Worm (Caenorhabditis elegans) whole organism, young adult: ENCODE measurements around the gene nlp-69.

Source experiments
- B0019.2 ChIP-seq: fragments of 200-800 bp; sonication (Bioruptor generic); conservative IDR thresholded peaks from 2 replicates; pipeline ENCODE4 v1.3.6; 2022; ENCODE audit warnings: missing genetic modification reagents, missing genetic modification characterization, missing compliant biosample characterization
- C06A6.2 ChIP-seq: fragments of 200-800 bp; sonication (Bioruptor generic); conservative IDR thresholded peaks from 2 replicates; pipeline ENCODE4 v1.3.6; 2022; ENCODE audit warnings: missing genetic modification characterization, missing compliant biosample characterization
- D2030.7 ChIP-seq: fragments of 200-800 bp; sonication (Bioruptor generic); IDR thresholded peaks from 2 replicates; pipeline ENCODE4 v1.3.6; 2022; ENCODE audit warnings: missing genetic modification reagents, missing genetic modification characterization, missing compliant biosample characterization
- F10E7.11 ChIP-seq: sonication (generic microtip); optimal IDR thresholded peaks from 2 replicates; lab custom pipeline; 2017; ENCODE audit warnings: mild to moderate bottlenecking, missing genetic modification characterization, moderate library complexity, missing compliant biosample characterization
- F23B12.7 ChIP-seq: sonication (generic microtip); optimal IDR thresholded peaks from 2 replicates; lab custom pipeline; 2017; ENCODE audit warnings: missing genetic modification characterization, mild to moderate bottlenecking, missing compliant biosample characterization, antibody characterized with exemption, moderate library complexity; ENCODE audit not compliant: insufficient read depth
- F49E8.2 ChIP-seq: sonication (generic microtip); optimal IDR thresholded peaks from 3 replicates; lab custom pipeline; 2017; ENCODE audit warnings: missing genetic modification characterization, mild to moderate bottlenecking, missing compliant biosample characterization, antibody characterized with exemption, moderate library complexity; ENCODE audit not compliant: insufficient read depth
- F57C9.4 ChIP-seq: sonication (generic microtip); optimal IDR thresholded peaks from 2 replicates; lab custom pipeline; 2017; ENCODE audit warnings: mild to moderate bottlenecking, missing genetic modification characterization, missing compliant biosample characterization
- Y67H2A.10 ChIP-seq: fragments of 200-800 bp; sonication (Bioruptor generic); conservative IDR thresholded peaks from 2 replicates; pipeline ENCODE4 v1.3.6; 2022; ENCODE audit warnings: missing genetic modification reagents, missing genetic modification characterization, missing compliant biosample characterization
- Y95B8A.8 ChIP-seq: fragments of 200-800 bp; sonication (Bioruptor generic); IDR thresholded peaks from 2 replicates; pipeline ENCODE4 v1.3.6; 2022; ENCODE audit warnings: missing genetic modification reagents, missing genetic modification characterization, missing compliant biosample characterization
- ama-1 ChIP-seq, 3 experiments: fragments of 150-350 bp in 1 of 3; sonication (generic microtip) in 2 of 3; optimal IDR thresholded peaks; 2 replicates each; lab custom pipeline; 2014 to 2018; ENCODE audit warnings: missing biosample characterization in 2 of 3, missing genetic modification characterization in 2 of 3, missing genetic modification reagents in 2 of 3
- aptf-2 ChIP-seq: fragments of 200-800 bp; sonication (Bioruptor generic); conservative IDR thresholded peaks from 2 replicates; pipeline ENCODE4 v1.3.6; 2022; ENCODE audit warnings: missing genetic modification reagents, missing genetic modification characterization, missing compliant biosample characterization
- attf-5 ChIP-seq: fragments of 200-800 bp; sonication (Bioruptor generic); optimal IDR thresholded peaks from 2 replicates; lab custom pipeline; 2018; ENCODE audit warnings: mild to moderate bottlenecking, missing genetic modification characterization, missing compliant biosample characterization
- cebp-2 ChIP-seq: fragments of 200-800 bp; sonication (Bioruptor generic); IDR thresholded peaks from 2 replicates; pipeline ENCODE4 v1.3.6; 2022; ENCODE audit warnings: missing genetic modification characterization, missing compliant biosample characterization
- ceh-91 ChIP-seq: fragments of 200-800 bp; sonication (Bioruptor generic); IDR thresholded peaks from 2 replicates; pipeline ENCODE4 v1.3.6; 2022; ENCODE audit warnings: missing genetic modification reagents, missing genetic modification characterization, missing compliant biosample characterization
- dpl-1 ChIP-seq: fragments of 150-350 bp; optimal IDR thresholded peaks from 2 replicates; lab custom pipeline; 2014; ENCODE audit warnings: missing biosample characterization, missing genetic modification reagents, missing genetic modification characterization
- egl-18 ChIP-seq: fragments of 200-800 bp; sonication (Bioruptor generic); IDR thresholded peaks from 2 replicates; pipeline ENCODE4 v1.3.6; 2022; ENCODE audit warnings: missing genetic modification reagents, missing genetic modification characterization, missing compliant biosample characterization
- egrh-3 ChIP-seq: fragments of 200-800 bp; sonication (Bioruptor generic); IDR thresholded peaks from 2 replicates; pipeline ENCODE4 v1.3.6; 2022; ENCODE audit warnings: missing genetic modification reagents, missing genetic modification characterization, missing compliant biosample characterization
- hmg-1.2 ChIP-seq: fragments of 200-800 bp; sonication (Bioruptor generic); IDR thresholded peaks from 2 replicates; pipeline ENCODE4 v1.3.6; 2022; ENCODE audit warnings: missing genetic modification reagents, missing genetic modification characterization, missing compliant biosample characterization
- hsf-1 ChIP-seq: fragments of 200-800 bp; sonication (Bioruptor generic); IDR thresholded peaks from 2 replicates; pipeline ENCODE4 v1.3.6; 2022; ENCODE audit warnings: missing genetic modification reagents, missing genetic modification characterization, missing compliant biosample characterization
- let-526 ChIP-seq: fragments of 200-800 bp; sonication (Bioruptor generic); IDR thresholded peaks from 2 replicates; pipeline ENCODE4 v1.3.6; 2022; ENCODE audit warnings: missing genetic modification reagents, missing genetic modification characterization, missing compliant biosample characterization
- lin-40 ChIP-seq: sonication (generic microtip); optimal IDR thresholded peaks from 2 replicates; lab custom pipeline; 2016; ENCODE audit warnings: missing genetic modification characterization, mild to moderate bottlenecking, missing compliant biosample characterization, missing genotype, missing genetic modification reagents
- madf-3 ChIP-seq: fragments of 200-800 bp; sonication (Bioruptor generic); IDR thresholded peaks from 2 replicates; pipeline ENCODE4 v1.3.6; 2022; ENCODE audit warnings: missing genetic modification reagents, missing genetic modification characterization, missing compliant biosample characterization
- madf-6 ChIP-seq: fragments of 200-800 bp; sonication (Bioruptor generic); IDR thresholded peaks from 2 replicates; pipeline ENCODE4 v1.3.6; 2022; ENCODE audit warnings: missing genetic modification reagents, missing genetic modification characterization, missing compliant biosample characterization
- pha-4 ChIP-seq: fragments of 150-350 bp; sonication (generic microtip); optimal IDR thresholded peaks from 2 replicates; lab custom pipeline; 2014; ENCODE audit warnings: missing biosample characterization, missing genetic modification reagents, missing genetic modification characterization
- repo-1 ChIP-seq: sonication (generic microtip); optimal IDR thresholded peaks from 2 replicates; lab custom pipeline; 2017; ENCODE audit warnings: mild to moderate bottlenecking, missing genetic modification characterization, missing compliant biosample characterization
- rpc-1 ChIP-seq, 2 experiments: fragments of 150-350 bp in 1 of 2; sonication (generic microtip) in 1 of 2; optimal IDR thresholded peaks; 2 replicates each; lab custom pipeline; 2014 to 2018; ENCODE audit warnings: missing biosample characterization in 1 of 2, missing genetic modification characterization in 1 of 2, missing genetic modification reagents in 1 of 2, missing genotype in 1 of 2
- snpc-1.1 ChIP-seq: sonication (generic microtip); optimal IDR thresholded peaks from 2 replicates; lab custom pipeline; 2017; ENCODE audit warnings: missing genetic modification characterization, mild to moderate bottlenecking, missing compliant biosample characterization, antibody characterized with exemption, moderate library complexity, missing genotype, missing genetic modification reagents; ENCODE audit not compliant: insufficient read depth
- snpc-3.4 ChIP-seq: sonication (generic microtip); optimal IDR thresholded peaks from 2 replicates; lab custom pipeline; 2017; ENCODE audit warnings: missing genetic modification characterization, mild to moderate bottlenecking, missing compliant biosample characterization, antibody characterized with exemption, moderate library complexity, missing genotype, missing genetic modification reagents
- snpc-4 ChIP-seq, 5 experiments: fragments of 150-350 bp in 1 of 5; sonication (generic microtip) in 4 of 5; optimal IDR thresholded peaks; 2 replicates each; lab custom pipeline; 2014 to 2018; ENCODE audit warnings: missing genetic modification characterization in 5 of 5, missing biosample characterization in 3 of 5, antibody characterized with exemption in 2 of 5, mild to moderate bottlenecking in 2 of 5, missing compliant biosample characterization in 2 of 5, missing genotype in 2 of 5, moderate library complexity in 2 of 5, missing genetic modification reagents in 1 of 5
- somi-1 ChIP-seq: fragments of 200-800 bp; sonication (Bioruptor generic); optimal IDR thresholded peaks from 2 replicates; lab custom pipeline; 2018; ENCODE audit warnings: mild to moderate bottlenecking, missing genetic modification characterization, missing compliant biosample characterization
- tbp1 ChIP-seq: fragments of 200-800 bp; sonication (Bioruptor generic); optimal IDR thresholded peaks from 2 replicates; lab custom pipeline; 2018; ENCODE audit warnings: mild to moderate bottlenecking, missing genetic modification characterization, missing compliant biosample characterization
- tbx-9 ChIP-seq: sonication (generic microtip); optimal IDR thresholded peaks from 2 replicates; lab custom pipeline; 2016; ENCODE audit warnings: borderline replicate concordance, missing genetic modification characterization, inconsistent platforms, missing compliant biosample characterization
- zfh-2 ChIP-seq: fragments of 200-800 bp; sonication (Bioruptor generic); conservative IDR thresholded peaks from 2 replicates; pipeline ENCODE4 v1.3.6; 2022; ENCODE audit warnings: missing genetic modification reagents, missing genetic modification characterization, missing compliant biosample characterization

Gene nlp-69

DNA sequence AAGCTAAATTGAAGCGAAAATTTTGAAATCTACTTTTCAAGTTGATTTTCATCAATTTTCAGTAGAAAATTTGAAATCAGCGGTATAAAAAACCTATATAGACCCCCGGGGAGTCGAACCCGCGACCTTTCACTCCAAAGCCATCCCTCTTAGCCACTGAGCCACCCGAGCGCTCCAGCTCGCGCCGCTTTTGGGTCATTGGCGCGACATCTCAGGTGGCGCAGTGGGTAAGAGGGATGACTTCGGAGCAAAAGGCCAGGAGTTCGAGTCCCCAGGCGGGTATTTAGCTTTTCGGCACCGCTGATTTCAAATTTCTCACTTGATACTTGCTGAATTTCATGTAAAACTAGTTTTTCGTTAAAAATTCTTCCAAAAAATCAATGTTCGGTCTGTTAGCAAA is 31.8 kb upstream of the nlp-69 start:
- TF ChIP-seq aptf-2 (GFP tag; lab: Robert Waterston, UW) (no peak), tbp1 (GFP tag; lab: Kevin White, UChicago) (peak; percentile 39), hsf-1 (GFP tag; lab: Robert Waterston, UW) (no peak), ama-1 (optimal IDR thresholded peaks at IDR 0.05; lab: Kevin White, UChicago) (no peak), ama-1 (GFP tag; optimal IDR thresholded peaks at IDR 0.05; lab: Kevin White, UChicago) (no peak), egl-18 (GFP tag; lab: Robert Waterston, UW) (no peak), lin-40 (tag; lab: Kevin White, UChicago) (no peak), egrh-3 (GFP tag; lab: Robert Waterston, UW) (peak; percentile 68; the same call in 1 of the 2 replicates), snpc-4 (GFP tag; optimal IDR thresholded peaks at IDR 0.05; lab: Kevin White, UChicago) (no peak), snpc-4 (tag; optimal IDR thresholded peaks at IDR 0.05; lab: Kevin White, UChicago) (no peak), somi-1 (GFP tag; lab: Kevin White, UChicago) (no peak), zfh-2 (GFP tag; lab: Robert Waterston, UW) (peak; percentile 83), F23B12.7 (tag; lab: Kevin White, UChicago) (no peak), madf-3 (GFP tag; lab: Robert Waterston, UW) (no peak), let-526 (no peak), attf-5 (GFP tag; lab: Kevin White, UChicago) (no peak), snpc-3.4 (no peak), Y67H2A.10 (no peak), madf-6 (GFP tag; lab: Robert Waterston, UW) (no peak), D2030.7 (0 out of 2 replicates have a peak, but pooled peaks have one; percentile 12), repo-1 (tag; lab: Kevin White, UChicago) (no peak), hmg-1.2 (GFP tag; lab: Robert Waterston, UW) (no peak), pha-4 (tag; lab: Kevin White, UChicago) (no peak), F10E7.11 (tag; lab: Kevin White, UChicago) (no peak), tbx-9 (tag; lab: Kevin White, UChicago) (no peak)

DNA sequence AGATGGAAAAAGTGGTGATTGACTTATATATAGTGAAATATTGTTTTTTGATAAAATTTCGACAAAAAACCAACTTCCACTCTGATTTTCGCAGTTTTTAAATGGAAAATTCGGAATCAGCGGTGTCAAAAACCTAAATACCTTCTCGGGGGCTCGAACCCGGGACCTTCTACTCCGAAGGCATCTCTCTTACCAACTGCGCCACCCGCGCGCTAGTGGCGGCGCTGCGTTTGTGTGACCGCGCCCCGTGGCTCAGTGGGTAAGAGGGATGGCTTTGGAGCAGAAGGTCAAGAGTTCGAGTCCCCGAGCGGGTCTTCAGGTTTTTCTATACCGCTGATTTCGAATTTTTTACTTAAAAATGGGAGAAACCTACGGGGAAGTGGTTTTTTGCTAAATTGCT is 30.3 kb upstream of the nlp-69 start:
- TF ChIP-seq snpc-3.4, result no peak
- TF ChIP-seq Y95B8A.8 (GFP tag; lab: Robert Waterston, UW), result no peak
- TF ChIP-seq C06A6.2, result no peak
- peak; percentile 80 for TF ChIP-seq zfh-2 (GFP tag; lab: Robert Waterston, UW)
- TF ChIP-seq egrh-3 (GFP tag; lab: Robert Waterston, UW), result peak; percentile 73
- no peak for TF ChIP-seq F57C9.4 (tag; lab: Kevin White, UChicago)
- TF ChIP-seq, all 124 proteins: peak for 2

DNA sequence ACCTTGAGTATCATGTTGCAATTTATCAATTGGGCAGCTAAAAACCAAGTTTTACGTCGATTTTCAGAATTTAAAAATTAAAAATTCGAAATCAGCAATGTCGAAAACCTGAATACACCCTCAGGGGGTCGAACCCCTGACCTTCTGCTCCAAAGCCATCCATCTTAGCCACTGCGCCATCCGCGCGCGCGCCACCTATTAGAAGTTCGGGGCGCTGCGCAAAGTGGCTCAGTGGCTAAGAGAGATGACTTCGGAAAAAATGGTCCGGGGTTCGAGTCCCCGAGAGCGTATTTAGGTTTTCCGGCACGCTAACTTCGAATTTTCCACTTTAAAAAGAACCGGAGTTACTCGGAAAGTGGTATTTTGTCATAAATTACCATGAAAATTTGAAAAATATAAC is 29.6 kb upstream of the nlp-69 start:
- TF ChIP-seq zfh-2 (GFP tag; lab: Robert Waterston, UW) (peak; percentile 55), cebp-2 (no peak)

DNA sequence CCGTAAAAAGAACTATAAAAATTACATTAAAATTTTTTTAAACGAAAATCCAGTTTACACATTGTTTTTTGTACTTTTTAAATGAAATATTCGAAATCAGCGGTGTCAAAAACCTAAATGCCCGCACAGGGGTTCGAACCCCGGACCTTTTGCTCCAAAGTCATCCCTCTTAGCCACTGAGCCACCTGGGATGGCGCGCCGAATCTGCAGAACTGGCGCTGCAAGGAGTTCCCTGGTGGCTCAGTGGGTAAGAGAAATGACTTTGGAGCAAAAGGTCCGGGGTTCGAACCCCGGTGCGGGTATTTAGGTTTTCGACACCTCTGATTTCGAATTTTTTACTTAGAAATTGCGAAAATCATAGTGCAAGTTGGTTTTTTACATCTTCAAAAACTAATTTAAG is 28.8 kb upstream of the nlp-69 start:
- TF ChIP-seq B0019.2 (GFP tag; lab: Robert Waterston, UW), result no peak
- TF ChIP-seq rpc-1 (optimal IDR thresholded peaks at IDR 0.05; lab: Kevin White, UChicago), result no peak
- peak; percentile 37 for TF ChIP-seq rpc-1 (tag; optimal IDR thresholded peaks at IDR 0.05; lab: Kevin White, UChicago)
- TF ChIP-seq F49E8.2 (tag; lab: Kevin White, UChicago), result no peak
- no peak for TF ChIP-seq dpl-1 (GFP tag; lab: Kevin White, UChicago)
- no peak for TF ChIP-seq Y95B8A.8 (GFP tag; lab: Robert Waterston, UW)
- peak; percentile 54 for TF ChIP-seq tbp1 (GFP tag; lab: Kevin White, UChicago)
- no peak for TF ChIP-seq ceh-91 (GFP tag; lab: Robert Waterston, UW)
- TF ChIP-seq snpc-1.1 (tag; lab: Kevin White, UChicago), result no peak
- TF ChIP-seq cebp-2, result no peak
- no peak for TF ChIP-seq madf-6 (GFP tag; lab: Robert Waterston, UW)
